Fruit fly (Drosophila melanogaster) Kc167 (cell line): ENCODE data around the gene CycC.

Experiments
- Myc ChIP-seq: fragments of >200 bp; optimal IDR thresholded peaks from 2 replicates; lab custom pipeline; 2017; ENCODE audit warnings: missing external identifiers
- Sin3A ChIP-seq: fragments of >200 bp; optimal IDR thresholded peaks from 2 replicates; lab custom pipeline; 2018; ENCODE audit warnings: missing external identifiers
- h ChIP-seq: fragments of >200 bp; optimal IDR thresholded peaks from 3 replicates; lab custom pipeline; 2018; ENCODE audit warnings: missing external identifiers
- insv ChIP-seq: fragments of >200 bp; optimal IDR thresholded peaks from 3 replicates; lab custom pipeline; 2018; ENCODE audit warnings: missing external identifiers
- psq ChIP-seq: fragments of >200 bp; optimal IDR thresholded peaks from 2 replicates; lab custom pipeline; 2017; ENCODE audit warnings: missing external identifiers
- ttk ChIP-seq: sonication (Bioruptor generic); optimal IDR thresholded peaks from 2 replicates; lab custom pipeline; 2017; ENCODE audit warnings: missing external identifiers

DNA sequence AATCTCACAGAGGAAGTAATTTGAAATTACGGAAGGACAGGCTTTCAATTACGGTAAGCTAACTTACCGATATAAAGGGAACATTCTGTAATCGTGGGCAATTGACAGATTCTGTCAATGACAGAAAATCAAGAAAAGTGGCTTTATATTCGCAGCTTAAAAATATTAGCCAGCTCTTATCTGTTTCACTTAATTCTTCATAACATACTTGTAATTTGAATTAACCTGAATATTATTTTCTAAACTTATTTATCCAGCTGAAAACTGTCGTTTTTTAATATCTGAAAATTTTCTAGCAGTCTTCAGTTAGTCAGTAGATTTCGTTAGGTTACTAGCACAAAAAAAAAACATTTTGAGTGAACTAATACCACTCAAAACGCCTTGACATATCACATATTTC lies 45.3 kb downstream of the CycC start, which contains the start of gene CG3610:
- TF ChIP-seq h (no peak), psq (no peak), ttk (lab: Kevin White, UChicago) (no peak), insv (lab: Kevin White, UChicago) (no peak), Myc (lab: Kevin White, UChicago) (no peak), Sin3A (lab: Kevin White, UChicago) (no peak)
